Worm (Caenorhabditis elegans) whole organism, L1 larva: Measurements from ENCODE around the gene rga-1.

ENCODE experiments used
- fkh-10 ChIP-seq: sonication (generic microtip); optimal IDR thresholded peaks from 2 replicates; lab custom pipeline; 2017; ENCODE audit warnings: missing biosample characterization, missing genetic modification reagents, missing genetic modification characterization
- hpl-2 ChIP-seq: fragments of 150-350 bp; optimal IDR thresholded peaks from 2 replicates; lab custom pipeline; 2014; ENCODE audit warnings: missing biosample characterization, missing genetic modification reagents, missing genetic modification characterization
- nhr-28 ChIP-seq: fragments of 150-350 bp; optimal IDR thresholded peaks from 2 replicates; lab custom pipeline; 2014; ENCODE audit warnings: missing biosample characterization, missing genetic modification characterization
- nhr-77 ChIP-seq: fragments of 150-350 bp; optimal IDR thresholded peaks from 2 replicates; lab custom pipeline; 2014; ENCODE audit warnings: missing biosample characterization, missing genetic modification characterization
- snpc-4 ChIP-seq: fragments of 150-350 bp; optimal IDR thresholded peaks from 2 replicates; lab custom pipeline; 2014; ENCODE audit warnings: missing biosample characterization, missing genetic modification characterization

DNA sequence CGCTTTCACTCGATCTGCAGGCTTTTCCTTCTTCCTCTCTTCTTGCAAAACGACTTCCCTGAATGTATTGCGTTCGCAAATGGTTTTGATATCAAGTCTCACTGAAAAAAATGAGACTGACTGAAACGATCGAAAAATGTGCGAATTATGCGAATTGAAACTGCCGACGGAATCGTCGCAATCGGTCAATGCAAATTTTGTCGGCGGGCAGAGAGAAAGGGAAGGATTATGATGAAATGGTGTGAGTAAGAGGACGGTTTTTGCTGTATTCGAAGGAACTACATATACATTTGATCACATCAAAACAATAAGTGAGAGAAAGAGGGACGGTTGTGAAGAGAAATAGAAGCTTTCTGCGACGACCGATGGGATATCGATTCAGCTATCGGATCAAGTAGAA lies 49.0 kb upstream of the rga-1 start, which contains the start of gene C05D12.1:
- TF ChIP-seq nhr-77 (tag; lab: Kevin White, UChicago): no peak
- no peak for TF ChIP-seq hpl-2
- TF ChIP-seq fkh-10 (GFP tag; lab: Kevin White, UChicago): no peak
- TF ChIP-seq nhr-28 (tag; lab: Kevin White, UChicago): no peak
- no peak for TF ChIP-seq snpc-4 (tag; lab: Kevin White, UChicago)
